Worm (Caenorhabditis elegans): ENCODE data around the gene col-84.

col-84 gene

DNA sequence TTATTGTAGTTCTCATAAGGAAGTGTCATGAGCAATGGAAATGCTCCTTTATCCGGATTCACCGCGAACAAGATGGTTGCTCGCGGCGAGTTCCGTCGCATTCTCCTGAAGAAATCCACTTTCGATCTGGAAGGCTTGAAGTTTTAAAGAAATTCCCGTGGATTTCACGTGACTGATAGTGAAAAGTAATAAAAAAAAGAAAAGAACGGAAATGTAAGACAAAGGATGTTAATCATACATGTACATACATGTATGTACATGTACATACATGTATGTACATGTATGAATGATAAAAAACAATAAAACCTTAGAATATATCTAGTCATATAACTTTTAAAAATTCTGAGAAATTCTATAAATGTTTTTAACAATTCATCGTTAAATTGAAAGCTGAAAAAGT is 12.0 kb upstream of the col-84 start, which contains the start of gene clh-1:
clh-1 (minus strand) TSS at position 101 of the 400 bp plus-strand sequence.
- TF ChIP-seq nhr-48 (tag; optimal IDR thresholded peaks at IDR 0.05): no peak
- TF ChIP-seq saeg-2 (GFP tag; IDR thresholded peaks at IDR 0.05): no peak
- TF ChIP-seq aly-2 (tag; optimal IDR thresholded peaks at IDR 0.05): no peak
- no peak for TF ChIP-seq dmd-8 (GFP tag; IDR thresholded peaks at IDR 0.05)
- no peak for TF ChIP-seq hmg-1.1 (GFP tag; IDR thresholded peaks at IDR 0.05)
- TF ChIP-seq R02D3.7 (tag; optimal IDR thresholded peaks at IDR 0.05): no peak
- TF ChIP-seq lin-15B (tag; optimal IDR thresholded peaks at IDR 0.05): no peak
- no peak for TF ChIP-seq nhr-237 (tag; optimal IDR thresholded peaks at IDR 0.05)
- no peak for TF ChIP-seq lin-29 (GFP tag; IDR thresholded peaks at IDR 0.05)
- no peak for TF ChIP-seq daf-8 (GFP tag; IDR thresholded peaks at IDR 0.05)
- TF ChIP-seq Y48G9A.11 (GFP tag; IDR thresholded peaks at IDR 0.05): no peak
- TF ChIP-seq rbr-2 (tag; optimal IDR thresholded peaks at IDR 0.05): no peak
- TF ChIP-seq mep-1 (tag; optimal IDR thresholded peaks at IDR 0.05): no peak
- no peak for TF ChIP-seq pqm-1 (tag; optimal IDR thresholded peaks at IDR 0.05)
- TF ChIP-seq zfp-2 (tag; optimal IDR thresholded peaks at IDR 0.05): no peak
- no peak for TF ChIP-seq tra-1 (GFP tag; IDR thresholded peaks at IDR 0.05)
- TF ChIP-seq nhr-10 (tag; optimal IDR thresholded peaks at IDR 0.05): no peak
- TF ChIP-seq daf-12 (tag; optimal IDR thresholded peaks at IDR 0.05): no peak

DNA sequence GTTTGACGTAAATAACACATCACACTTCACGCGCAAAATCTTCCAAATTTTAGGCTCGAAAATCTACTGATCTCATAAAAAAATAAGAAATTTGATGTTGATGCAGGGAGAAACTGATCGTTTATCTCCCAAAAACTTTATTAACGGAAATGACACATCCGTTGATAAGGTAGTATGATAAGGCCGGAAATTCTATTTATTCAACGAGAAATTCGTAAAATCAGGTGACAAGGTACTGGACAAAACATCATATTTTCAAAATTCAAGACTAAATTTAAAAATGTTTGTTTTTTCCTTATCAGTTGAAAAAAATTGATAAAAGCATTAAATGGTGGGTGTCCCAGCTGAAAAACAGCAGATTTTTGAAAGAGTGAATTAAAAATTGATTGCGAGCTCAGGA is 8.5 kb upstream of the col-84 start:
- TF ChIP-seq daf-16 (GFP tag; optimal IDR thresholded peaks at IDR 0.05): no peak
- TF ChIP-seq daf-16 (tag; optimal IDR thresholded peaks at IDR 0.05): peak; percentile 49
- no peak for TF ChIP-seq jun-1 (tag; optimal IDR thresholded peaks at IDR 0.05)

DNA sequence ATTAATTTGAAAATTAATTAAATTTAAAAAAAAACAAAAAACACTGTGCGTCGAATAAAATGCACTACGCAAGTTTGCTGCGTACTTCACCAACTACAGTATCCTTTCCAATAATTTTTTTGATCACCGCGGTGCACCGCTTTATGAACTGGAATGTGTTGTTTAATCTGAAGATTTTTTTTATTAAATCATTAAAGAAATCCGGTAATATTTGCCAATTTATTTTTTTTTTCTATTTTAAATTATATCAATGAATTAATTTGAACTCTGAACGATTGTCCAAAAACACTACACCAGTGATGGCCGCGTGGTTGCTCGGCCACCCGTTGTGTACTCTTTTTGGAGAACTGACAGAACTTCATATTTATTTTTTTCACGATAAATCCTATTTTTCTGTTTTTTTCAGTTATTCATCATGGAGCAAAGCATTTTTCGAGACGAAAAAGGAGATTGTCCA is 7.7 kb upstream of the col-84 start, which contains the start of gene K12D12.5:
K12D12.5 (plus strand) TSS at position 407 of the 457 bp plus-strand sequence.
- TF ChIP-seq dmd-6 (GFP tag; IDR thresholded peaks at IDR 0.05) (peak; percentile 34; the same call in 1 of the 2 replicates), mxl-3 (GFP tag; optimal IDR thresholded peaks at IDR 0.05) (no peak), Y5F2A.4 (GFP tag; optimal IDR thresholded peaks at IDR 0.05) (no peak), unc-130 (GFP tag; optimal IDR thresholded peaks at IDR 0.05) (peak; percentile 93), mdt-29 (GFP tag; IDR thresholded peaks at IDR 0.05) (no peak), spr-3 (GFP tag; optimal IDR thresholded peaks at IDR 0.05) (no peak), daf-8 (GFP tag; IDR thresholded peaks at IDR 0.05) (no peak), ceh-28 (tag; optimal IDR thresholded peaks at IDR 0.05) (no peak), Y75B8A.6 (GFP tag; IDR thresholded peaks at IDR 0.05) (no peak), dmd-9 (GFP tag; IDR thresholded peaks at IDR 0.05) (0 out of 2 replicates have a peak, but pooled peaks have one; percentile 21), ceh-20 (GFP tag; IDR thresholded peaks at IDR 0.05) (no peak), daf-12 (tag; optimal IDR thresholded peaks at IDR 0.05) (no peak), ZK546.5 (tag; optimal IDR thresholded peaks at IDR 0.05) (no peak), F49E8.2 (tag; optimal IDR thresholded peaks at IDR 0.05; ENCODE audit: borderline replicate concordance) (peak; percentile 42), mes-2 (tag; optimal IDR thresholded peaks at IDR 0.05; ENCODE audit: poor library complexity, severe bottlenecking) (peak; percentile 80), ceh-62 (tag; optimal IDR thresholded peaks at IDR 0.05) (no peak), lin-38 (GFP tag; IDR thresholded peaks at IDR 0.05) (0 out of 2 replicates have a peak, but pooled peaks have one; percentile 27), egl-27 (tag; optimal IDR thresholded peaks at IDR 0.05) (no peak), ZK337.2 (GFP tag; IDR thresholded peaks at IDR 0.05) (no peak), dmd-8 (GFP tag; IDR thresholded peaks at IDR 0.05) (no peak), Y48G9A.11 (GFP tag; IDR thresholded peaks at IDR 0.05) (peak; percentile 58), ces-1 (GFP tag; optimal IDR thresholded peaks at IDR 0.05) (no peak)

Data from whole organism, L4 larva.